Worm (Caenorhabditis elegans): Measurements from ENCODE around the gene C03B1.4.

- TF ChIP-seq ama-1 (optimal IDR thresholded peaks at IDR 0.05) (no peak), madf-2 (tag; optimal IDR thresholded peaks at IDR 0.05) (no peak), rnt-1 (tag; optimal IDR thresholded peaks at IDR 0.05) (no peak), C38D4.7 (GFP tag; optimal IDR thresholded peaks at IDR 0.05) (no peak), ceh-19 (GFP tag; optimal IDR thresholded peaks at IDR 0.05) (no peak), pha-4 (tag; optimal IDR thresholded peaks at IDR 0.05) (no peak), fkh-10 (GFP tag; optimal IDR thresholded peaks at IDR 0.05) (no peak), zip-5 (tag; optimal IDR thresholded peaks at IDR 0.05) (no peak), tbx-2 (tag; optimal IDR thresholded peaks at IDR 0.05) (no peak)
These were observed 43.4 kb upstream of the C03B1.4 start for ce11 chrX:6320887-6321286.
